Worm (Caenorhabditis elegans) whole organism, early embryonic: ENCODE data around the gene clec-255.
"Not testable (repeated sequence)": the region's sequence is repeated elsewhere in the genome, so short reads cannot be mapped to it uniquely, and the experiment has no call there.

Experiments
- B0310.2 ChIP-seq: sonication (generic microtip); optimal IDR thresholded peaks from 2 replicates; lab custom pipeline; 2016; ENCODE audit warnings: mild to moderate bottlenecking, missing genetic modification characterization, missing compliant biosample characterization
- F13C5.2 ChIP-seq: sonication (generic microtip); optimal IDR thresholded peaks from 2 replicates; lab custom pipeline; 2017; ENCODE audit warnings: mild to moderate bottlenecking, missing genetic modification characterization, inconsistent platforms, missing compliant biosample characterization
- aly-1 ChIP-seq: sonication (generic microtip); optimal IDR thresholded peaks from 2 replicates; lab custom pipeline; 2016; ENCODE audit warnings: missing genetic modification characterization, missing compliant biosample characterization
- ama-1 ChIP-seq: fragments of 150-350 bp; optimal IDR thresholded peaks from 2 replicates; lab custom pipeline; 2014
- ceh-13 ChIP-seq: fragments of 200-800 bp; sonication (Bioruptor generic); optimal IDR thresholded peaks from 2 replicates; lab custom pipeline; 2018; ENCODE audit warnings: mild to moderate bottlenecking, missing genetic modification characterization, missing compliant biosample characterization
- ceh-36 ChIP-seq: sonication (generic microtip); optimal IDR thresholded peaks from 2 replicates; lab custom pipeline; 2016; ENCODE audit warnings: missing genetic modification characterization, inconsistent platforms, missing compliant biosample characterization
- ets-7 ChIP-seq: sonication (generic microtip); optimal IDR thresholded peaks from 2 replicates; lab custom pipeline; 2016; ENCODE audit warnings: missing genotype, missing genetic modification characterization, missing compliant biosample characterization
- flt-1 ChIP-seq: fragments of 200-800 bp; sonication (Bioruptor generic); IDR thresholded peaks from 2 replicates; pipeline ENCODE4 v1.3.6; 2022; ENCODE audit warnings: missing genetic modification characterization, missing compliant biosample characterization
- hmbx-1 ChIP-seq: sonication (generic microtip); optimal IDR thresholded peaks from 2 replicates; lab custom pipeline; 2016; ENCODE audit warnings: mild to moderate bottlenecking, missing genetic modification characterization, missing compliant biosample characterization
- hmg-4 ChIP-seq: fragments of 200-800 bp; sonication (Bioruptor generic); optimal IDR thresholded peaks from 2 replicates; lab custom pipeline; 2018; ENCODE audit warnings: mild to moderate bottlenecking, missing genetic modification characterization, missing compliant biosample characterization
- hnd-1 ChIP-seq: sonication (generic microtip); optimal IDR thresholded peaks from 2 replicates; lab custom pipeline; 2016; ENCODE audit warnings: missing genetic modification characterization, missing compliant biosample characterization
- pes-1 ChIP-seq: fragments of 200-800 bp; sonication (Bioruptor generic); IDR thresholded peaks from 2 replicates; pipeline ENCODE4 v1.3.6; 2022; ENCODE audit warnings: missing genetic modification reagents, missing genetic modification characterization, missing compliant biosample characterization
- scrt-1 ChIP-seq: fragments of 200-800 bp; sonication (Bioruptor generic); IDR thresholded peaks from 2 replicates; pipeline ENCODE4 v1.3.6; 2022; ENCODE audit warnings: missing genetic modification characterization, missing compliant biosample characterization
- sea-1 ChIP-seq: fragments of 200-800 bp; sonication (Bioruptor generic); conservative IDR thresholded peaks from 2 replicates; pipeline ENCODE4 v1.3.6; 2022; ENCODE audit warnings: missing genetic modification characterization, missing compliant biosample characterization
- tbx-11 ChIP-seq: fragments of 200-800 bp; sonication (Bioruptor generic); IDR thresholded peaks from 2 replicates; pipeline ENCODE4 v1.3.6; 2022; ENCODE audit warnings: missing genetic modification characterization, missing compliant biosample characterization
- tbx-37 ChIP-seq: fragments of 200-800 bp; sonication (Bioruptor generic); conservative IDR thresholded peaks from 2 replicates; pipeline ENCODE4 v1.3.6; 2022; ENCODE audit warnings: missing genetic modification reagents, missing genetic modification characterization, missing compliant biosample characterization
- tra-4 ChIP-seq: sonication (generic microtip); optimal IDR thresholded peaks from 2 replicates; lab custom pipeline; 2017; ENCODE audit warnings: missing genetic modification characterization, missing compliant biosample characterization

The clec-255 gene

ce11 chrV:18780605-18781004, 10.1 kb upstream of the clec-255 start:
- no peak for TF ChIP-seq tbx-11
- no peak for TF ChIP-seq B0310.2
- TF ChIP-seq F13C5.2 (tag; lab: Kevin White, UChicago), result no peak
- no peak for TF ChIP-seq ceh-13 (GFP tag; lab: Kevin White, UChicago)
- TF ChIP-seq ama-1 (lab: Kevin White, UChicago), result no peak
- TF ChIP-seq hnd-1 (tag; lab: Kevin White, UChicago), result no peak
- TF ChIP-seq ceh-36, result no peak
- TF ChIP-seq tra-4, result no peak
- no peak for TF ChIP-seq tbx-37
- no peak for TF ChIP-seq flt-1 (GFP tag; lab: Robert Waterston, UW)
- no peak for TF ChIP-seq scrt-1 (GFP tag; lab: Robert Waterston, UW)
- no peak for TF ChIP-seq hmg-4
- no peak for TF ChIP-seq ets-7 (tag; lab: Kevin White, UChicago)
- no peak for TF ChIP-seq pes-1 (GFP tag; lab: Robert Waterston, UW)

ce11 chrV:18776245-18776737, 5.8 kb upstream of the clec-255 start, which contains the start of gene Y17D7B.4:
Y17D7B.4 (minus strand) TSS chrV:18776687.
- TF ChIP-seq ceh-36, result no peak
- TF ChIP-seq hmbx-1 (tag; lab: Kevin White, UChicago), result no peak
- no peak for TF ChIP-seq tbx-11

DNA sequence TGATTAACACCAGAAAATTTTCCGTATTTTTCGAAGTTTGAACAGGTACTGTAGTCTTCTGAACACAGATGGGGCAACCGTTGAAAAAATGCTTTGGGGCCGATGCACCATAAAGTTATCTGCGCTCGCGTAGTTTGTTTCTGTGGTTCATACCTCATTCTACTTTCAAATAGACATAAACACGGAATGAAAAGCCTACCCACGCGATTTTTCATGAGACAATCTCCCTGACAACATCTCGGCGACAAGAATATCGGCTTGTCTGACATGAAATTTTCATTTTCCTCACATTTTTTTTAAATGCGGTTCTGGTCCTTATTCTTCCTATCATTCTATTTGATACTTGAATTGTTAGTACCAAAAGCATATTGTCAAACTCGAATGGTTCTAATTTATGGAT, 2.2 kb upstream of the clec-255 start, which contains the start of gene clec-257:
clec-257 (plus strand) TSS at position 301 of the 400 bp plus-strand sequence.
- TF ChIP-seq B0310.2 (no peak), tbx-11 (no peak), sea-1 (no peak)

- TF ChIP-seq B0310.2, result no peak
- TF ChIP-seq sea-1, result no peak
- no peak for TF ChIP-seq pes-1 (GFP tag; lab: Robert Waterston, UW)
- TF ChIP-seq tbx-11, result no peak
- TF ChIP-seq ets-7 (tag; lab: Kevin White, UChicago), result no peak
- TF ChIP-seq ceh-36, result no peak
- no peak for TF ChIP-seq tbx-37
- no peak for TF ChIP-seq ama-1 (lab: Kevin White, UChicago)
- TF ChIP-seq tra-4, result no peak
- TF ChIP-seq hmg-4, result no peak
- no peak for TF ChIP-seq scrt-1 (GFP tag; lab: Robert Waterston, UW)
- no peak for TF ChIP-seq aly-1
- TF ChIP-seq ceh-13 (GFP tag; lab: Kevin White, UChicago), result no peak
- no peak for TF ChIP-seq hmbx-1 (tag; lab: Kevin White, UChicago)
- TF ChIP-seq flt-1 (GFP tag; lab: Robert Waterston, UW), result no peak
- TF ChIP-seq F13C5.2 (tag; lab: Kevin White, UChicago), result no peak
- TF ChIP-seq hnd-1 (tag; lab: Kevin White, UChicago), result no peak
These were observed 1.4 kb upstream of the clec-255 start for ce11 chrV:18771804-18772386.

DNA sequence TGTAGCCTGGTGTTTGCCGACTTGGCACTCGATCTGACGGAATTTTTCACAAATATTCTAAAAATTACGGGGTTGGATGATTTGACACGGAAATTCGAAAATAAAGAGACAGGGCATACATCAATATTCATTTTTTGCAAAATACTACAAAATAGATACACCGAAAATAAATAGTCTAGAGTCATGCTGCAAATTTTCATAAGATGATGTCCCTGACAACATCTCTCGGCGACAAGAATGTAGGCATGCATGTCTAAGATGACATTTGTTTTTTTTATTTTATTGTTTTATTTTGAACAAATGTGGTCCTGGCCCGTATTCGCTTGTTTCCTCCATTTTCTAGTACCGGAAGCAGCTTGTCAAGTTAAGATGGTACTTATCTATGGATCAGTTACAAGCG, 867 bp upstream of the clec-255 start, which contains the start of gene clec-256:
clec-256 (plus strand) TSS at position 301 of the 400 bp plus-strand sequence.
- TF ChIP-seq ceh-36 (no peak), pes-1 (GFP tag; lab: Robert Waterston, UW) (no peak), tra-4 (no peak), B0310.2 (no peak), hnd-1 (tag; lab: Kevin White, UChicago) (no peak), flt-1 (GFP tag; lab: Robert Waterston, UW) (no peak)

DNA sequence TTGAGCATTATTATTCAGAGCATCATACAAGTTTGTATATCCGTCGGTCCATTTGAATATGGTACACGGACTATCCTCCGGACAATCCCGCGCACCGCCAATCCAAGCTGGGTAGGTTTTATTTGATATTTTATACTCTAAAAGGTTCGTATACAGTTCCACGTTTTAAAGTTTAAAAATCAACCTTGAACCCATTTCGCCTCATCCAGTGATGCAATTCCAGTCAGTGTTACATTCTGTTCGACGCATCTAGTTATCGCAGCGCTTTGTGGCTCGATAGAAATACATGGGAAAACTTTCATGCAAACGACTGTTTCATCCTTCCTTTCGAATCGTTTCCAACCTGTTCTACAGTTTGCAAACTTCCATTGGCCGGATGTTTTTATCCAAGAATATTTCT, 621 bp downstream of the clec-255 start:
- TF ChIP-seq ceh-13 (GFP tag; lab: Kevin White, UChicago) (no peak), hnd-1 (tag; lab: Kevin White, UChicago) (no peak), sea-1 (no peak), tbx-11 (no peak), hmg-4 (no peak)

ce11 chrV:18762044-18762443, 8.5 kb downstream of the clec-255 start, which contains the start of gene F11D11.22:
F11D11.22 (plus strand) TSS chrV:18762344.
- not testable (repeated sequence) for TF ChIP-seq hmbx-1 (tag; lab: Kevin White, UChicago); flt-1 (GFP tag; lab: Robert Waterston, UW); ets-7 (tag; lab: Kevin White, UChicago)

ce11 chrV:18761078-18761477, 9.4 kb downstream of the clec-255 start, which contains the start of gene F11D11.4:
F11D11.4 (plus strand) TSS chrV:18761378.
- TF ChIP-seq ceh-36 (no peak), ceh-13 (GFP tag; lab: Kevin White, UChicago) (no peak), tbx-11 (no peak), hnd-1 (tag; lab: Kevin White, UChicago) (no peak), aly-1 (no peak), tbx-37 (no peak), F13C5.2 (tag; lab: Kevin White, UChicago) (no peak)

DNA sequence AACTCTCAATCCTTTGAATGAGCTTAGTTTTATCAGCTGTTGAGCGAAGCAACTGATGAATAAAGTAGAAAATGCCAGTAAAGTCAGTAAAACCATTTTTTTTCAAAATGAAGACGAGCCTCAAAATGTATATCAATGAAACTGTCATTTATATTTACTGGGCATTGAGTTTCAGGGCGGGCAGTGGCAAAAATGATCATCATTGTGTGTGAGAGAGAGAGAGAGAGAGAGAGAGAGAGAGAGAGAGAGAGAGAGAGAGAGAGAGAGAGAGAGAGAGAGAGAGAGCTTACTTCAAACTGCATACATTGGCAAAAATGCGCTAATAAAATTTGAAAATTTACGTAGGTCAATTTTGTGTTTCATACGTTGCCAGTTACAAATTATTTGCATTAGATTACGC, 10.3 kb downstream of the clec-255 start, which contains the start of gene F11D11.3:
F11D11.3 (minus strand) TSS at position 101 of the 400 bp plus-strand sequence.
- TF ChIP-seq F13C5.2 (tag; lab: Kevin White, UChicago), result no peak
- no peak for TF ChIP-seq hmbx-1 (tag; lab: Kevin White, UChicago)
- no peak for TF ChIP-seq ceh-13 (GFP tag; lab: Kevin White, UChicago)
